Fruit fly (Drosophila melanogaster) whole organism, prepupa: ENCODE results near the gene prd1.

Source experiments
- CG15336 ChIP-seq: fragments of 200-800 bp; sonication (Bioruptor generic); IDR thresholded peaks from 2 replicates; pipeline ENCODE4 v1.3.6; 2022; ENCODE audit warnings: missing biosample characterization, missing genetic modification characterization
- CG16779 ChIP-seq: fragments of 200-800 bp; sonication (Bioruptor generic); optimal IDR thresholded peaks from 3 replicates; lab custom pipeline; 2017; ENCODE audit warnings: missing biosample characterization, mild to moderate bottlenecking, missing genetic modification characterization
- CG3032 ChIP-seq: fragments of 200-800 bp; optimal IDR thresholded peaks from 2 replicates; lab custom pipeline; 2019; ENCODE audit warnings: missing biosample characterization, mild to moderate bottlenecking, missing genetic modification characterization, moderate library complexity
- CG4318 ChIP-seq: fragments of 200-800 bp; sonication (Bioruptor generic); optimal IDR thresholded peaks from 3 replicates; lab custom pipeline; 2017; ENCODE audit warnings: missing biosample characterization, mild to moderate bottlenecking, missing genetic modification characterization
- CG6163 ChIP-seq: fragments of 200-800 bp; sonication (Bioruptor generic); IDR thresholded peaks from 3 replicates; pipeline ENCODE4 v1.3.6; 2022; ENCODE audit warnings: missing biosample characterization, missing genetic modification characterization
- CG6792 ChIP-seq: fragments of 200-800 bp; sonication (Bioruptor generic); optimal IDR thresholded peaks from 3 replicates; lab custom pipeline; 2016; ENCODE audit warnings: missing biosample characterization, missing genetic modification characterization
- CG6854 ChIP-seq: fragments of 200-800 bp; sonication (Bioruptor generic); optimal IDR thresholded peaks from 2 replicates; lab custom pipeline; 2017; ENCODE audit warnings: missing biosample characterization, mild to moderate bottlenecking, missing genetic modification characterization
- Gug ChIP-seq: fragments of 200-800 bp; sonication (Bioruptor generic); IDR thresholded peaks from 2 replicates; pipeline ENCODE4 v1.3.6; 2022; ENCODE audit warnings: missing biosample characterization, missing genetic modification characterization
- achi ChIP-seq: fragments of 200-800 bp; sonication (Bioruptor generic); optimal IDR thresholded peaks from 3 replicates; lab custom pipeline; 2016; ENCODE audit warnings: missing biosample characterization, missing genetic modification characterization
- vri ChIP-seq: fragments of 200-800 bp; sonication (Bioruptor generic); optimal IDR thresholded peaks from 3 replicates; lab custom pipeline; 2016; ENCODE audit warnings: missing biosample characterization, mild to moderate bottlenecking, missing genetic modification characterization

DNA sequence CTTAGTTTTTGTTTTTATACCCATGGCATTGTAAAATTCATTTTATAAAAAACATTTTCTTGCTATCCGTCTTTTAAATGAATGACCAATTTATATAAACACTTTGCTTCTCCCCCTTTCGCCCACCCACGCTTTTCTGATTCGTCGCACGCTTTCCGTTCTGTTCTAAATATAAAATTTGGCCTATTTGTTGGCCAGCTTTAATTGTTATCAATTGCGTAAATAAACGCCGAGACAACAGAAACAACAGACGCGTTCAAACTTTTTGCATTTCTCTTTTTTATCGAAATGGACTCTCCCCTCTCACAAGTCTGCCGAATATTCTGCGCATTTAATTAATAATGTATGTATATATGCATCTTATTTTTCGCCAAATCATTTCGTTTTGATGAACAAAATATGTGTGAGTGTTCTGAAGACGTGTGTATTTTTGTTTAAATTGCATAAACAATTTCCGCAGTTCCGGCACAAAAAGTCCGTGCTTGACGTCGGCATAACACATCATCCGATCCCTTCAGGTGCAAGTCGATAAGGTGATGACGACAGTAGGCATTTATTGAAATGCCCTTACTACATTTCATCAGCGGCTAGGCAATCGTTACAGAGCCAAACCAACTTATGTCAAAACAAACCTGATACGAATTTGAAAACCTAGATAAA lies 29.5 kb downstream of the prd1 start:
- TF ChIP-seq Gug (GFP tag; lab: Robert Waterston, UW) (no peak), CG6792 (GFP tag; lab: Kevin White, UChicago) (no peak), CG6163 (no peak), achi (GFP tag; lab: Kevin White, UChicago) (no peak), CG16779 (tag; lab: Kevin White, UChicago) (no peak), CG3032 (tag; lab: Kevin White, UChicago) (no peak), CG6854 (GFP tag; lab: Kevin White, UChicago) (no peak), CG4318 (GFP tag; lab: Kevin White, UChicago) (no peak), CG15336 (GFP tag; lab: Robert Waterston, UW) (no peak), vri (GFP tag; lab: Kevin White, UChicago) (peak; percentile 72)
